Worm (Caenorhabditis elegans) whole organism, L1 larva: Measurements from ENCODE around the gene R05D3.8.

Experiments
- C16A3.4 ChIP-seq: fragments of 150-350 bp; optimal IDR thresholded peaks from 2 replicates; lab custom pipeline; 2014; ENCODE audit warnings: missing biosample characterization, missing genetic modification characterization
- F16B12.6 ChIP-seq: fragments of 150-350 bp; optimal IDR thresholded peaks from 2 replicates; lab custom pipeline; 2014; ENCODE audit warnings: missing biosample characterization, missing genetic modification characterization
- aha-1 ChIP-seq: fragments of 150-350 bp; optimal IDR thresholded peaks from 2 replicates; lab custom pipeline; 2014; ENCODE audit warnings: missing biosample characterization, missing genetic modification characterization
- ama-1 ChIP-seq: fragments of 150-350 bp; optimal IDR thresholded peaks from 2 replicates; lab custom pipeline; 2014
- blmp-1 ChIP-seq: fragments of 150-350 bp; optimal IDR thresholded peaks from 2 replicates; lab custom pipeline; 2014; ENCODE audit warnings: missing biosample characterization, missing genetic modification characterization
- ceh-82 ChIP-seq, 3 experiments: fragments of 150-350 bp in 1 of 3; sonication (generic microtip) in 2 of 3; optimal IDR thresholded peaks; 2 replicates each; lab custom pipeline; 2014 to 2017; ENCODE audit warnings: missing biosample characterization in 3 of 3, missing genetic modification characterization in 3 of 3
- ceh-88 ChIP-seq: fragments of 200-800 bp; sonication (Bioruptor generic); IDR thresholded peaks from 2 replicates; pipeline ENCODE4 v1.3.6; 2022; ENCODE audit warnings: missing genetic modification characterization, missing compliant biosample characterization
- ceh-90 ChIP-seq: sonication (generic microtip); optimal IDR thresholded peaks from 2 replicates; lab custom pipeline; 2016; ENCODE audit warnings: missing genetic modification characterization, missing compliant biosample characterization
- dpl-1 ChIP-seq, 3 experiments: fragments of 150-350 bp in 2 of 3; sonication (generic microtip) in 1 of 3; optimal IDR thresholded peaks; 2 replicates each; lab custom pipeline; 2014 to 2017; ENCODE audit warnings: missing biosample characterization in 3 of 3, missing genetic modification characterization in 3 of 3, missing genetic modification reagents in 3 of 3
- efl-1 ChIP-seq, 4 experiments: fragments of 150-350 bp; optimal IDR thresholded peaks in 3 of 4; peaks in 1 of 4; 1 replicate in 1 of 4; 2 replicates in 3 of 4; lab custom pipeline; 2014; ENCODE audit warnings: missing biosample characterization in 2 of 4, missing genetic modification characterization in 2 of 4, missing genetic modification reagents in 2 of 4
- efl-3 ChIP-seq: fragments of 200-800 bp; sonication (Bioruptor generic); optimal IDR thresholded peaks from 2 replicates; lab custom pipeline; 2018; ENCODE audit warnings: mild to moderate bottlenecking, missing genetic modification characterization, missing compliant biosample characterization
- egl-13 ChIP-seq: sonication (generic microtip); optimal IDR thresholded peaks from 2 replicates; lab custom pipeline; 2016; ENCODE audit warnings: missing genotype, missing genetic modification reagents, missing genetic modification characterization, missing compliant biosample characterization
- egl-27 ChIP-seq, 2 experiments: fragments of 150-350 bp in 1 of 2; sonication (generic microtip); optimal IDR thresholded peaks; 3 replicates each; lab custom pipeline; 2017 to 2018; ENCODE audit warnings: missing biosample characterization in 2 of 2, missing genetic modification characterization in 2 of 2, missing genetic modification reagents in 2 of 2
- elt-2 ChIP-seq: sonication (generic microtip); optimal IDR thresholded peaks from 2 replicates; lab custom pipeline; 2016; ENCODE audit warnings: missing genetic modification characterization, mild to moderate bottlenecking, inconsistent platforms, missing compliant biosample characterization, missing genetic modification reagents
- elt-3 ChIP-seq, 6 experiments: fragments of 150-350 bp in 1 of 6; sonication (generic microtip); optimal IDR thresholded peaks; 2 replicates each; lab custom pipeline; 2017 to 2018; ENCODE audit warnings: missing biosample characterization in 6 of 6, missing genetic modification characterization in 6 of 6, inconsistent platforms in 1 of 6
- fkh-10 ChIP-seq: sonication (generic microtip); optimal IDR thresholded peaks from 2 replicates; lab custom pipeline; 2017; ENCODE audit warnings: missing biosample characterization, missing genetic modification reagents, missing genetic modification characterization
- fkh-8 ChIP-seq: sonication (generic microtip); optimal IDR thresholded peaks from 2 replicates; lab custom pipeline; 2016; ENCODE audit warnings: mild to moderate bottlenecking, missing genetic modification characterization, missing compliant biosample characterization
- grh-1 ChIP-seq: fragments of 200-800 bp; sonication (Bioruptor generic); IDR thresholded peaks from 2 replicates; pipeline ENCODE4 v1.3.6; 2022; ENCODE audit warnings: missing genetic modification reagents, missing genetic modification characterization, missing compliant biosample characterization
- hpl-2 ChIP-seq: fragments of 150-350 bp; optimal IDR thresholded peaks from 2 replicates; lab custom pipeline; 2014; ENCODE audit warnings: missing biosample characterization, missing genetic modification reagents, missing genetic modification characterization
- irx-1 ChIP-seq: sonication (generic microtip); optimal IDR thresholded peaks from 2 replicates; lab custom pipeline; 2016; ENCODE audit warnings: missing genetic modification characterization, missing compliant biosample characterization
- isw-1 ChIP-seq: fragments of 200-800 bp; sonication (Bioruptor generic); IDR thresholded peaks from 2 replicates; pipeline ENCODE4 v1.3.6; 2022; ENCODE audit warnings: missing genetic modification characterization, missing compliant biosample characterization
- jun-1 ChIP-seq: fragments of 150-350 bp; optimal IDR thresholded peaks from 2 replicates; lab custom pipeline; 2014; ENCODE audit warnings: missing biosample characterization, missing genetic modification reagents, missing genetic modification characterization
- lin-14 ChIP-seq: fragments of 200-800 bp; sonication (Bioruptor generic); optimal IDR thresholded peaks from 2 replicates; lab custom pipeline; 2018; ENCODE audit warnings: mild to moderate bottlenecking, missing genetic modification characterization, moderate library complexity, missing compliant biosample characterization
- lin-35 ChIP-seq, 2 experiments: fragments of 150-350 bp; optimal IDR thresholded peaks; 2 replicates each; lab custom pipeline; 2014; ENCODE audit warnings: missing biosample characterization in 2 of 2, missing genetic modification characterization in 2 of 2, missing genetic modification reagents in 2 of 2
- lin-39 ChIP-seq: fragments of 150-350 bp; optimal IDR thresholded peaks from 2 replicates; lab custom pipeline; 2014; ENCODE audit warnings: missing biosample characterization, missing genetic modification reagents, missing genetic modification characterization
- lir-3 ChIP-seq: sonication (generic microtip); optimal IDR thresholded peaks from 2 replicates; lab custom pipeline; 2016; ENCODE audit warnings: mild to moderate bottlenecking, missing genetic modification characterization, moderate library complexity, missing compliant biosample characterization; ENCODE audit not compliant: poor library complexity
- lsy-2 ChIP-seq, 2 experiments: fragments of 150-350 bp; optimal IDR thresholded peaks; 2 replicates each; lab custom pipeline; 2014; ENCODE audit warnings: missing biosample characterization in 2 of 2, missing genetic modification characterization in 2 of 2
- mdl-1 ChIP-seq, 2 experiments: fragments of 150-350 bp; optimal IDR thresholded peaks; 2 replicates each; lab custom pipeline; 2014 to 2017; ENCODE audit warnings: missing biosample characterization in 2 of 2, missing genetic modification characterization in 2 of 2, inconsistent platforms in 1 of 2
- mep-1 ChIP-seq: fragments of 150-350 bp; optimal IDR thresholded peaks from 2 replicates; lab custom pipeline; 2014; ENCODE audit warnings: missing biosample characterization, missing genetic modification characterization
- nhr-11 ChIP-seq: fragments of 150-350 bp; optimal IDR thresholded peaks from 2 replicates; lab custom pipeline; 2014; ENCODE audit warnings: missing biosample characterization, missing genetic modification characterization
- nhr-12 ChIP-seq: sonication (generic microtip); optimal IDR thresholded peaks from 2 replicates; lab custom pipeline; 2017; ENCODE audit warnings: missing biosample characterization, missing genetic modification characterization
- nhr-20 ChIP-seq: sonication (generic microtip); optimal IDR thresholded peaks from 2 replicates; lab custom pipeline; 2016; ENCODE audit warnings: mild to moderate bottlenecking, missing genetic modification characterization, missing compliant biosample characterization
- nhr-28 ChIP-seq: fragments of 150-350 bp; optimal IDR thresholded peaks from 2 replicates; lab custom pipeline; 2014; ENCODE audit warnings: missing biosample characterization, missing genetic modification characterization
- nhr-47 ChIP-seq: sonication (generic microtip); optimal IDR thresholded peaks from 2 replicates; lab custom pipeline; 2016; ENCODE audit warnings: mild to moderate bottlenecking, missing genetic modification characterization, moderate library complexity, missing compliant biosample characterization
- nhr-84 ChIP-seq: sonication (generic microtip); optimal IDR thresholded peaks from 2 replicates; lab custom pipeline; 2017; ENCODE audit warnings: missing biosample characterization, missing genetic modification characterization
- nhr-90 ChIP-seq: sonication (generic microtip); optimal IDR thresholded peaks from 2 replicates; lab custom pipeline; 2016; ENCODE audit warnings: mild to moderate bottlenecking, missing genetic modification characterization, missing compliant biosample characterization; ENCODE audit not compliant: poor library complexity
- skn-1 ChIP-seq: fragments of 150-350 bp; optimal IDR thresholded peaks from 2 replicates; lab custom pipeline; 2014; ENCODE audit warnings: missing biosample characterization, missing genetic modification characterization
- sup-37 ChIP-seq: fragments of 200-800 bp; sonication (Bioruptor generic); optimal IDR thresholded peaks from 2 replicates; lab custom pipeline; 2018; ENCODE audit warnings: mild to moderate bottlenecking, missing genetic modification characterization, missing compliant biosample characterization
- swsn-7 ChIP-seq: sonication (generic microtip); optimal IDR thresholded peaks from 2 replicates; lab custom pipeline; 2016; ENCODE audit warnings: missing genetic modification characterization, missing compliant biosample characterization
- tbx-2 ChIP-seq: sonication (generic microtip); optimal IDR thresholded peaks from 2 replicates; lab custom pipeline; 2016; ENCODE audit warnings: missing genetic modification characterization, missing compliant biosample characterization
- tlp-1 ChIP-seq: fragments of 150-350 bp; optimal IDR thresholded peaks from 2 replicates; lab custom pipeline; 2014; ENCODE audit warnings: missing biosample characterization, missing genetic modification characterization
- unc-130 ChIP-seq: fragments of 150-350 bp; optimal IDR thresholded peaks from 2 replicates; lab custom pipeline; 2017; ENCODE audit warnings: missing biosample characterization, missing genetic modification characterization, inconsistent platforms
- unc-62 ChIP-seq: fragments of 150-350 bp; optimal IDR thresholded peaks from 2 replicates; lab custom pipeline; 2014; ENCODE audit warnings: missing biosample characterization, missing genetic modification reagents, missing genetic modification characterization
- unc-86 ChIP-seq: sonication (generic microtip); optimal IDR thresholded peaks from 2 replicates; lab custom pipeline; 2016; ENCODE audit warnings: missing genetic modification characterization, missing compliant biosample characterization
- xbp-1 ChIP-seq: sonication (generic microtip); optimal IDR thresholded peaks from 2 replicates; lab custom pipeline; 2016; ENCODE audit warnings: missing genetic modification characterization, missing compliant biosample characterization
- zag-1 ChIP-seq: fragments of 150-350 bp; optimal IDR thresholded peaks from 2 replicates; lab custom pipeline; 2014; ENCODE audit warnings: missing biosample characterization, missing genetic modification characterization
- zip-4 ChIP-seq: fragments of 200-800 bp; sonication (Bioruptor generic); optimal IDR thresholded peaks from 2 replicates; lab custom pipeline; 2018; ENCODE audit warnings: mild to moderate bottlenecking, missing genetic modification characterization, moderate library complexity, missing compliant biosample characterization
- ztf-11 ChIP-seq, 2 experiments: sonication (generic microtip); optimal IDR thresholded peaks; 2 replicates each; lab custom pipeline; 2016 to 2017; ENCODE audit warnings: missing genetic modification characterization in 2 of 2, missing biosample characterization in 1 of 2, missing compliant biosample characterization in 1 of 2
- ztf-4 ChIP-seq: fragments of 150-350 bp; optimal IDR thresholded peaks from 2 replicates; lab custom pipeline; 2014; ENCODE audit warnings: missing biosample characterization, missing genetic modification characterization

The R05D3.8 gene

ce11 chrIII:8355462-8355815 lies 2.7 kb downstream of the R05D3.8 start:
- TF ChIP-seq unc-62 (no peak), egl-27 (tag; optimal IDR thresholded peaks at IDR 0.05; lab: Kevin White, UChicago) (no peak), dpl-1 (GFP tag; optimal IDR thresholded peaks at IDR 0.05; lab: Kevin White, UChicago) (no peak), ztf-11 (tag; optimal IDR thresholded peaks at IDR 0.05; lab: Kevin White, UChicago) (no peak), nhr-84 (tag; lab: Kevin White, UChicago) (no peak), ceh-88 (GFP tag; lab: Robert Waterston, UW) (no peak), nhr-28 (tag; lab: Kevin White, UChicago) (no peak), zag-1 (no peak), nhr-90 (tag; lab: Kevin White, UChicago) (no peak), swsn-7 (tag; lab: Kevin White, UChicago) (no peak), nhr-20 (tag; lab: Kevin White, UChicago) (no peak), fkh-8 (tag; lab: Kevin White, UChicago) (no peak), jun-1 (tag; lab: Kevin White, UChicago) (no peak), ztf-4 (tag; lab: Kevin White, UChicago) (no peak), nhr-11 (tag; lab: Kevin White, UChicago) (no peak), ama-1 (lab: Kevin White, UChicago) (no peak), egl-13 (no peak), irx-1 (tag; lab: Kevin White, UChicago) (no peak)
- TF ChIP-seq, all 84 proteins: peak for 0

- TF ChIP-seq xbp-1 (tag; lab: Kevin White, UChicago) (no peak), blmp-1 (tag; lab: Kevin White, UChicago) (peak; percentile 35), nhr-12 (no peak), unc-130 (tag; lab: Kevin White, UChicago) (peak; percentile 2), swsn-7 (tag; lab: Kevin White, UChicago) (peak; percentile 2), egl-13 (peak; percentile 26), efl-1 (optimal IDR thresholded peaks at IDR 0.05; lab: Kevin White, UChicago) (peak; percentile 31 to 74), efl-1 (GFP tag; optimal IDR thresholded peaks at IDR 0.05 in 1 of 2; lab: Kevin White, UChicago) (peak; percentile 54 to 94), ceh-82 (tag; optimal IDR thresholded peaks at IDR 0.05; lab: Kevin White, UChicago) (peak; percentile 50 to 72 (median 58)), dpl-1 (GFP tag; optimal IDR thresholded peaks at IDR 0.05; lab: Kevin White, UChicago) (peak in 2 of 3 experiments; percentile 18 to 31), elt-2 (tag; lab: Kevin White, UChicago) (no peak), zip-4 (peak; percentile 92), lsy-2 (tag; optimal IDR thresholded peaks at IDR 0.05; lab: Kevin White, UChicago) (peak; percentile 60 to 70), jun-1 (tag; lab: Kevin White, UChicago) (peak; percentile 27), mep-1 (tag; lab: Kevin White, UChicago) (peak; percentile 57), fkh-10 (no peak), sup-37 (GFP tag; lab: Kevin White, UChicago) (no peak), skn-1 (tag; lab: Kevin White, UChicago) (peak; percentile 94), lin-14 (GFP tag; lab: Kevin White, UChicago) (peak; percentile 75), C16A3.4 (peak; percentile 34), ceh-90 (no peak), fkh-8 (tag; lab: Kevin White, UChicago) (peak; percentile 67), F16B12.6 (tag; lab: Kevin White, UChicago) (peak; percentile 43), tbx-2 (tag; lab: Kevin White, UChicago) (no peak), lir-3 (tag; lab: Kevin White, UChicago) (peak; percentile 22), isw-1 (peak; percentile 43; the same call in 1 of the 2 replicates), aha-1 (tag; lab: Kevin White, UChicago) (no peak), efl-3 (GFP tag; lab: Kevin White, UChicago) (no peak), unc-86 (tag; lab: Kevin White, UChicago) (no peak), lin-35 (GFP tag; optimal IDR thresholded peaks at IDR 0.05; lab: Kevin White, UChicago) (peak; percentile 38 to 39), grh-1 (no peak), lin-39 (no peak), hpl-2 (GFP tag; lab: Kevin White, UChicago) (peak; percentile 49), nhr-47 (tag; lab: Kevin White, UChicago) (peak; percentile 47), mdl-1 (tag; optimal IDR thresholded peaks at IDR 0.05; lab: Kevin White, UChicago) (peak in 1 of 2 experiments; percentile 74), elt-3 (tag; optimal IDR thresholded peaks at IDR 0.05; lab: Kevin White, UChicago) (peak in 1 of 6 experiments; percentile 13), tlp-1 (tag; lab: Kevin White, UChicago) (no peak)
These were observed 3.3 kb downstream of the R05D3.8 start, which contains the start of gene unc-116 for ce11 chrIII:8354644-8355461. Gene unc-116, minus strand, starts transcription at chrIII:8355174.
